Worm (Caenorhabditis elegans) whole organism, young adult: ENCODE measurements around the gene T19H12.2.

ENCODE experiments used
- B0336.3 ChIP-seq: fragments of 200-800 bp; sonication (Bioruptor generic); IDR thresholded peaks from 2 replicates; pipeline ENCODE4 v1.3.6; 2022; ENCODE audit warnings: missing genetic modification characterization, missing compliant biosample characterization
- C17E4.6 ChIP-seq: fragments of 200-800 bp; sonication (Bioruptor generic); IDR thresholded peaks from 2 replicates; pipeline ENCODE4 v1.3.6; 2022; ENCODE audit warnings: missing genetic modification reagents, missing genetic modification characterization, missing compliant biosample characterization
- D2030.7 ChIP-seq: fragments of 200-800 bp; sonication (Bioruptor generic); IDR thresholded peaks from 2 replicates; pipeline ENCODE4 v1.3.6; 2022; ENCODE audit warnings: missing genetic modification reagents, missing genetic modification characterization, missing compliant biosample characterization
- F10E7.11 ChIP-seq: sonication (generic microtip); optimal IDR thresholded peaks from 2 replicates; lab custom pipeline; 2017; ENCODE audit warnings: mild to moderate bottlenecking, missing genetic modification characterization, moderate library complexity, missing compliant biosample characterization
- F49E8.2 ChIP-seq: sonication (generic microtip); optimal IDR thresholded peaks from 3 replicates; lab custom pipeline; 2017; ENCODE audit warnings: missing genetic modification characterization, mild to moderate bottlenecking, missing compliant biosample characterization, antibody characterized with exemption, moderate library complexity; ENCODE audit not compliant: insufficient read depth
- K11D2.4 ChIP-seq: fragments of 200-800 bp; sonication (Bioruptor generic); IDR thresholded peaks from 2 replicates; pipeline ENCODE4 v1.3.6; 2022; ENCODE audit warnings: missing genetic modification reagents, missing genetic modification characterization, missing compliant biosample characterization
- T07F8.4 ChIP-seq: sonication (generic microtip); optimal IDR thresholded peaks from 2 replicates; lab custom pipeline; 2016; ENCODE audit warnings: mild to moderate bottlenecking, missing genetic modification characterization, moderate library complexity, missing compliant biosample characterization
- Y53G8AR.9 ChIP-seq: fragments of 200-800 bp; sonication (Bioruptor generic); conservative IDR thresholded peaks from 2 replicates; pipeline ENCODE4 v1.3.6; 2022; ENCODE audit warnings: missing genetic modification reagents, missing genetic modification characterization, missing compliant biosample characterization
- Y56A3A.18 ChIP-seq: fragments of 200-800 bp; sonication (Bioruptor generic); IDR thresholded peaks from 2 replicates; pipeline ENCODE4 v1.3.6; 2022; ENCODE audit warnings: missing genetic modification reagents, missing genetic modification characterization, missing compliant biosample characterization
- Y67H2A.10 ChIP-seq: fragments of 200-800 bp; sonication (Bioruptor generic); conservative IDR thresholded peaks from 2 replicates; pipeline ENCODE4 v1.3.6; 2022; ENCODE audit warnings: missing genetic modification reagents, missing genetic modification characterization, missing compliant biosample characterization
- aptf-3 ChIP-seq: fragments of 200-800 bp; sonication (Bioruptor generic); IDR thresholded peaks from 2 replicates; pipeline ENCODE4 v1.3.6; 2022; ENCODE audit warnings: missing genetic modification characterization, missing compliant biosample characterization
- attf-3 ChIP-seq: fragments of 200-800 bp; sonication (Bioruptor generic); conservative IDR thresholded peaks from 2 replicates; pipeline ENCODE4 v1.3.6; 2022; ENCODE audit warnings: missing genetic modification reagents, missing genetic modification characterization, missing compliant biosample characterization
- attf-5 ChIP-seq: fragments of 200-800 bp; sonication (Bioruptor generic); optimal IDR thresholded peaks from 2 replicates; lab custom pipeline; 2018; ENCODE audit warnings: mild to moderate bottlenecking, missing genetic modification characterization, missing compliant biosample characterization
- attf-6 ChIP-seq: fragments of 200-800 bp; sonication (Bioruptor generic); IDR thresholded peaks from 2 replicates; pipeline ENCODE4 v1.3.6; 2022; ENCODE audit warnings: missing genetic modification reagents, missing genetic modification characterization, missing compliant biosample characterization
- cebp-1 ChIP-seq, 2 experiments: fragments of 200-800 bp in 1 of 2; sonication (Bioruptor generic) in 1 of 2; sonication (generic microtip) in 1 of 2; IDR thresholded peaks in 1 of 2; optimal IDR thresholded peaks in 1 of 2; 2 replicates each; pipeline versions ENCODE4 v1.3.6 to Lab custom; 2017 to 2022; ENCODE audit warnings: missing compliant biosample characterization in 2 of 2, missing genetic modification characterization in 2 of 2, mild to moderate bottlenecking in 1 of 2, missing genetic modification reagents in 1 of 2, moderate library complexity in 1 of 2
- ceh-40 ChIP-seq: fragments of 200-800 bp; sonication (Bioruptor generic); IDR thresholded peaks from 2 replicates; pipeline ENCODE4 v1.3.6; 2022; ENCODE audit warnings: missing genetic modification characterization, missing compliant biosample characterization
- ceh-91 ChIP-seq: fragments of 200-800 bp; sonication (Bioruptor generic); IDR thresholded peaks from 2 replicates; pipeline ENCODE4 v1.3.6; 2022; ENCODE audit warnings: missing genetic modification reagents, missing genetic modification characterization, missing compliant biosample characterization
- egl-44 ChIP-seq: fragments of 200-800 bp; sonication (Bioruptor generic); IDR thresholded peaks from 2 replicates; pipeline ENCODE4 v1.3.6; 2022; ENCODE audit warnings: missing genetic modification reagents, missing genetic modification characterization, missing compliant biosample characterization
- hlh-12 ChIP-seq: sonication (generic microtip); optimal IDR thresholded peaks from 2 replicates; lab custom pipeline; 2016; ENCODE audit warnings: missing genetic modification characterization, missing compliant biosample characterization
- hmg-1.2 ChIP-seq: fragments of 200-800 bp; sonication (Bioruptor generic); IDR thresholded peaks from 2 replicates; pipeline ENCODE4 v1.3.6; 2022; ENCODE audit warnings: missing genetic modification reagents, missing genetic modification characterization, missing compliant biosample characterization
- hmg-20 ChIP-seq: fragments of 200-800 bp; sonication (Bioruptor generic); IDR thresholded peaks from 2 replicates; pipeline ENCODE4 v1.3.6; 2022; ENCODE audit warnings: missing genetic modification reagents, missing genetic modification characterization, missing compliant biosample characterization
- let-607 ChIP-seq, 2 experiments: fragments of 200-800 bp in 1 of 2; sonication (Bioruptor generic) in 1 of 2; sonication (generic microtip) in 1 of 2; optimal IDR thresholded peaks; 2 replicates each; lab custom pipeline; 2016 to 2018; ENCODE audit warnings: mild to moderate bottlenecking in 2 of 2, missing compliant biosample characterization in 2 of 2, missing genetic modification characterization in 2 of 2, moderate library complexity in 2 of 2, missing genotype in 1 of 2
- lin-35 ChIP-seq, 3 experiments: fragments of 150-350 bp in 2 of 3; sonication (generic microtip) in 1 of 3; optimal IDR thresholded peaks; 2 replicates each; lab custom pipeline; 2014 to 2018; ENCODE audit warnings: missing biosample characterization in 3 of 3, missing genetic modification characterization in 3 of 3, missing genetic modification reagents in 3 of 3
- lsl-1 ChIP-seq: fragments of 200-800 bp; sonication (Bioruptor generic); optimal IDR thresholded peaks from 2 replicates; lab custom pipeline; 2018; ENCODE audit warnings: mild to moderate bottlenecking, missing genetic modification characterization, moderate library complexity, missing compliant biosample characterization
- madf-10 ChIP-seq: sonication (generic microtip); optimal IDR thresholded peaks from 2 replicates; lab custom pipeline; 2016; ENCODE audit warnings: mild to moderate bottlenecking, missing genetic modification characterization, missing compliant biosample characterization
- madf-6 ChIP-seq: fragments of 200-800 bp; sonication (Bioruptor generic); IDR thresholded peaks from 2 replicates; pipeline ENCODE4 v1.3.6; 2022; ENCODE audit warnings: missing genetic modification reagents, missing genetic modification characterization, missing compliant biosample characterization
- mel-28 ChIP-seq: sonication (generic microtip); optimal IDR thresholded peaks from 2 replicates; lab custom pipeline; 2016; ENCODE audit warnings: borderline replicate concordance, mild to moderate bottlenecking, missing genetic modification characterization, missing compliant biosample characterization
- nfyb-1 ChIP-seq: fragments of 200-800 bp; sonication (Bioruptor generic); IDR thresholded peaks from 2 replicates; pipeline ENCODE4 v1.3.6; 2022; ENCODE audit warnings: missing genetic modification reagents, missing genetic modification characterization, missing compliant biosample characterization
- nhr-80 ChIP-seq: sonication (generic microtip); optimal IDR thresholded peaks from 2 replicates; lab custom pipeline; 2016; ENCODE audit warnings: missing genetic modification characterization, missing compliant biosample characterization
- nhr-90 ChIP-seq: sonication (generic microtip); optimal IDR thresholded peaks from 2 replicates; lab custom pipeline; 2016; ENCODE audit warnings: missing genotype, mild to moderate bottlenecking, missing genetic modification characterization, missing compliant biosample characterization
- pbrm-1 ChIP-seq: fragments of 200-800 bp; sonication (Bioruptor generic); IDR thresholded peaks from 2 replicates; pipeline ENCODE4 v1.3.6; 2022; ENCODE audit warnings: missing genetic modification reagents, missing genetic modification characterization, missing compliant biosample characterization
- pha-4 ChIP-seq: fragments of 150-350 bp; sonication (generic microtip); optimal IDR thresholded peaks from 2 replicates; lab custom pipeline; 2014; ENCODE audit warnings: missing biosample characterization, missing genetic modification reagents, missing genetic modification characterization
- snpc-3.4 ChIP-seq: sonication (generic microtip); optimal IDR thresholded peaks from 2 replicates; lab custom pipeline; 2017; ENCODE audit warnings: missing genetic modification characterization, mild to moderate bottlenecking, missing compliant biosample characterization, antibody characterized with exemption, moderate library complexity, missing genotype, missing genetic modification reagents
- somi-1 ChIP-seq: fragments of 200-800 bp; sonication (Bioruptor generic); optimal IDR thresholded peaks from 2 replicates; lab custom pipeline; 2018; ENCODE audit warnings: mild to moderate bottlenecking, missing genetic modification characterization, missing compliant biosample characterization
- tbx-9 ChIP-seq: sonication (generic microtip); optimal IDR thresholded peaks from 2 replicates; lab custom pipeline; 2016; ENCODE audit warnings: borderline replicate concordance, missing genetic modification characterization, inconsistent platforms, missing compliant biosample characterization
- zfh-2 ChIP-seq: fragments of 200-800 bp; sonication (Bioruptor generic); conservative IDR thresholded peaks from 2 replicates; pipeline ENCODE4 v1.3.6; 2022; ENCODE audit warnings: missing genetic modification reagents, missing genetic modification characterization, missing compliant biosample characterization
- zim-3 ChIP-seq: sonication (generic microtip); optimal IDR thresholded peaks from 2 replicates; lab custom pipeline; 2017; ENCODE audit warnings: mild to moderate bottlenecking, missing genetic modification characterization, moderate library complexity, missing compliant biosample characterization
- ztf-18 ChIP-seq: sonication (generic microtip); optimal IDR thresholded peaks from 2 replicates; lab custom pipeline; 2016; ENCODE audit warnings: missing genotype, mild to moderate bottlenecking, missing genetic modification characterization, missing compliant biosample characterization
- ztf-6 ChIP-seq: fragments of 200-800 bp; sonication (Bioruptor generic); IDR thresholded peaks from 2 replicates; pipeline ENCODE4 v1.3.6; 2022; ENCODE audit warnings: missing genetic modification reagents, missing genetic modification characterization, missing compliant biosample characterization

T19H12.2 gene

ce11 chrV:4844591-4844990 is 45.6 kb upstream of the T19H12.2 start, which contains the start of gene abhd-5.2 (continued):
- TF ChIP-seq F10E7.11 (tag; lab: Kevin White, UChicago), result no peak
- no peak for TF ChIP-seq Y56A3A.18 (GFP tag; lab: Robert Waterston, UW)
- TF ChIP-seq attf-5 (GFP tag; lab: Kevin White, UChicago), result peak; percentile 67
- no peak for TF ChIP-seq ztf-18 (tag; lab: Kevin White, UChicago)
- no peak for TF ChIP-seq pha-4

- TF ChIP-seq aptf-3 (GFP tag; lab: Robert Waterston, UW) (no peak), mel-28 (tag; lab: Kevin White, UChicago) (no peak), ceh-91 (GFP tag; lab: Robert Waterston, UW) (no peak), ceh-40 (GFP tag; lab: Robert Waterston, UW) (no peak), lin-35 (GFP tag; optimal IDR thresholded peaks at IDR 0.05; lab: Kevin White, UChicago) (no peak), Y53G8AR.9 (GFP tag; lab: Robert Waterston, UW) (no peak), attf-3 (no peak), pbrm-1 (GFP tag; lab: Robert Waterston, UW) (no peak), egl-44 (GFP tag; lab: Robert Waterston, UW) (no peak), nhr-90 (tag; lab: Kevin White, UChicago) (no peak), lsl-1 (GFP tag; lab: Kevin White, UChicago) (no peak), snpc-3.4 (tag; lab: Kevin White, UChicago) (no peak), hmg-20 (GFP tag; lab: Robert Waterston, UW) (no peak), tbx-9 (no peak)
Measured at ce11 chrV:4846507-4846906, 43.7 kb upstream of the T19H12.2 start.

ce11 chrV:4847424-4847823 is 42.8 kb upstream of the T19H12.2 start, which contains the start of gene abhd-5.1:
TSS of gene abhd-5.1 (plus strand) at chrV:4847653.
- TF ChIP-seq madf-10 (tag; lab: Kevin White, UChicago) (no peak), lin-35 (GFP tag; optimal IDR thresholded peaks at IDR 0.05; lab: Kevin White, UChicago) (peak in 1 of 3 experiments; percentile 8), F49E8.2 (no peak), ztf-18 (tag; lab: Kevin White, UChicago) (no peak), nfyb-1 (GFP tag; lab: Robert Waterston, UW) (peak; percentile 29), attf-5 (GFP tag; lab: Kevin White, UChicago) (peak; percentile 1), nhr-80 (tag; lab: Kevin White, UChicago) (peak; percentile 11), hmg-1.2 (GFP tag; lab: Robert Waterston, UW) (peak; percentile 84), cebp-1 (GFP tag; IDR thresholded peaks at IDR 0.05; lab: Robert Waterston, UW) (no peak), cebp-1 (tag; optimal IDR thresholded peaks at IDR 0.05; lab: Kevin White, UChicago) (peak; percentile 41), pbrm-1 (GFP tag; lab: Robert Waterston, UW) (0 out of 2 replicates have a peak, but pooled peaks have one; percentile 37), hlh-12 (tag; lab: Kevin White, UChicago) (no peak), B0336.3 (GFP tag; lab: Robert Waterston, UW) (0 out of 2 replicates have a peak, but pooled peaks have one; percentile 22), F10E7.11 (tag; lab: Kevin White, UChicago) (no peak)

ce11 chrV:4850446-4850845 is 39.8 kb upstream of the T19H12.2 start:
- TF ChIP-seq K11D2.4 (GFP tag; lab: Robert Waterston, UW), result no peak

ce11 chrV:4851138-4851537 is 39.1 kb upstream of the T19H12.2 start, which contains the start of gene nex-4:
TSS of gene nex-4 (plus strand) at chrV:4851438.
- TF ChIP-seq C17E4.6, result no peak
- TF ChIP-seq ztf-6 (GFP tag; lab: Robert Waterston, UW), result no peak
- no peak for TF ChIP-seq ceh-40 (GFP tag; lab: Robert Waterston, UW)
- no peak for TF ChIP-seq madf-6 (GFP tag; lab: Robert Waterston, UW)
- no peak for TF ChIP-seq let-607 (tag; optimal IDR thresholded peaks at IDR 0.05; lab: Kevin White, UChicago)
- TF ChIP-seq zim-3 (tag; lab: Kevin White, UChicago), result no peak
- TF ChIP-seq nhr-90 (tag; lab: Kevin White, UChicago), result no peak
- TF ChIP-seq D2030.7 (GFP tag; lab: Robert Waterston, UW), result no peak
- no peak for TF ChIP-seq attf-6 (GFP tag; lab: Robert Waterston, UW)
- no peak for TF ChIP-seq zfh-2
- TF ChIP-seq nhr-80 (tag; lab: Kevin White, UChicago), result no peak
- no peak for TF ChIP-seq lsl-1 (GFP tag; lab: Kevin White, UChicago)
- no peak for TF ChIP-seq Y67H2A.10 (GFP tag; lab: Robert Waterston, UW)
- TF ChIP-seq somi-1, result no peak
- TF ChIP-seq T07F8.4 (tag; lab: Kevin White, UChicago), result no peak
